Fruit fly (Drosophila melanogaster) whole organism, embryonic: ENCODE measurements around the gene snk.

Experiments used
- Bteb2 ChIP-seq: fragments of 200-800 bp; sonication (Bioruptor generic); optimal IDR thresholded peaks from 2 replicates; lab custom pipeline; 2016; ENCODE audit warnings: missing biosample characterization, missing genetic modification characterization
- CG10366 ChIP-seq: fragments of 200-800 bp; sonication (Bioruptor generic); IDR thresholded peaks from 2 replicates; pipeline ENCODE4 v1.3.6; 2022; ENCODE audit warnings: missing biosample characterization, missing genetic modification characterization
- CG10543 ChIP-seq: fragments of 200-800 bp; sonication (Bioruptor generic); optimal IDR thresholded peaks from 3 replicates; lab custom pipeline; 2017; ENCODE audit warnings: missing biosample characterization, mild to moderate bottlenecking, missing genetic modification characterization, moderate library complexity
- CG11093 ChIP-seq: fragments of 200-800 bp; sonication (Bioruptor generic); IDR thresholded peaks from 3 replicates; pipeline ENCODE4 v1.3.6; 2022; ENCODE audit warnings: missing biosample characterization, missing genetic modification characterization
- CG13287 ChIP-seq: fragments of 200-800 bp; sonication (Bioruptor generic); IDR thresholded peaks from 2 replicates; pipeline ENCODE4 v1.3.6; 2022; ENCODE audit warnings: missing biosample characterization, missing genetic modification characterization; ENCODE audit not compliant: partially characterized antibody
- CG13775 ChIP-seq: fragments of 200-800 bp; sonication (Bioruptor generic); optimal IDR thresholded peaks from 3 replicates; lab custom pipeline; 2017; ENCODE audit warnings: missing biosample characterization, mild to moderate bottlenecking, missing genetic modification characterization
- CG14965 ChIP-seq: fragments of 200-800 bp; sonication (Bioruptor generic); optimal IDR thresholded peaks from 2 replicates; lab custom pipeline; 2016; ENCODE audit warnings: missing biosample characterization, missing genetic modification characterization, borderline replicate concordance
- CG15073 ChIP-seq: fragments of 200-800 bp; sonication (Bioruptor generic); optimal IDR thresholded peaks from 2 replicates; lab custom pipeline; 2016; ENCODE audit warnings: missing biosample characterization, missing genetic modification characterization
- CG1603 ChIP-seq: fragments of 200-800 bp; sonication (Bioruptor generic); optimal IDR thresholded peaks from 2 replicates; lab custom pipeline; 2019; ENCODE audit warnings: missing biosample characterization, mild to moderate bottlenecking, missing genetic modification characterization, moderate library complexity
- CG16813 ChIP-seq: fragments of 200-800 bp; sonication (Bioruptor generic); IDR thresholded peaks from 3 replicates; pipeline ENCODE4 v1.3.6; 2022; ENCODE audit warnings: missing biosample characterization, missing genetic modification characterization; ENCODE audit not compliant: partially characterized antibody
- CG16863 ChIP-seq: fragments of 200-800 bp; sonication (Bioruptor generic); optimal IDR thresholded peaks from 3 replicates; lab custom pipeline; 2016; ENCODE audit warnings: missing biosample characterization, missing genetic modification characterization
- CG17361 ChIP-seq: fragments of 200-800 bp; sonication (Bioruptor generic); IDR thresholded peaks from 3 replicates; pipeline ENCODE4 v1.3.6; 2022; ENCODE audit warnings: missing biosample characterization, missing genetic modification characterization
- CG17612 ChIP-seq: fragments of 200-800 bp; sonication (Bioruptor generic); IDR thresholded peaks from 2 replicates; pipeline ENCODE4 v1.3.6; 2022; ENCODE audit warnings: missing biosample characterization, missing genetic modification characterization
- CG2120 ChIP-seq: fragments of 200-800 bp; sonication (Bioruptor generic); optimal IDR thresholded peaks from 3 replicates; lab custom pipeline; 2016; ENCODE audit warnings: missing biosample characterization, missing genetic modification characterization
- CG2199 ChIP-seq: fragments of 200-800 bp; sonication (Bioruptor generic); IDR thresholded peaks from 3 replicates; pipeline ENCODE4 v1.3.6; 2022; ENCODE audit warnings: missing biosample characterization, missing genetic modification characterization
- CG32772 ChIP-seq: fragments of 200-800 bp; sonication (Bioruptor generic); IDR thresholded peaks from 2 replicates; pipeline ENCODE4 v1.3.6; 2022; ENCODE audit warnings: missing biosample characterization, missing genetic modification characterization
- CG4404 ChIP-seq: fragments of 200-800 bp; sonication (Bioruptor generic); IDR thresholded peaks from 2 replicates; pipeline ENCODE4 v1.3.6; 2022; ENCODE audit warnings: missing biosample characterization, missing genetic modification characterization
- CG4730 ChIP-seq: fragments of 200-800 bp; sonication (Bioruptor generic); IDR thresholded peaks from 2 replicates; pipeline ENCODE4 v1.3.6; 2022; ENCODE audit warnings: missing biosample characterization, missing genetic modification characterization
- CG6689 ChIP-seq: fragments of 200-800 bp; sonication (Bioruptor generic); IDR thresholded peaks from 2 replicates; pipeline ENCODE4 v1.3.6; 2022; ENCODE audit warnings: missing biosample characterization, missing genetic modification characterization
- CG6791 ChIP-seq: fragments of 200-800 bp; sonication (Bioruptor generic); IDR thresholded peaks from 3 replicates; pipeline ENCODE4 v1.3.6; 2022; ENCODE audit warnings: missing biosample characterization, missing genetic modification characterization; ENCODE audit not compliant: partially characterized antibody
- CG7357 ChIP-seq: fragments of 200-800 bp; sonication (Bioruptor generic); IDR thresholded peaks from 3 replicates; pipeline ENCODE4 v1.3.6; 2022; ENCODE audit warnings: missing biosample characterization, missing genetic modification characterization
- CG9817 ChIP-seq: fragments of 200-800 bp; sonication (Bioruptor generic); optimal IDR thresholded peaks from 2 replicates; lab custom pipeline; 2018; ENCODE audit warnings: missing biosample characterization, mild to moderate bottlenecking, missing genetic modification characterization, moderate library complexity
- Dad ChIP-seq: fragments of 200-800 bp; sonication (Bioruptor generic); optimal IDR thresholded peaks from 3 replicates; lab custom pipeline; 2016; ENCODE audit warnings: missing biosample characterization, missing genetic modification characterization
- Doc2 ChIP-seq: fragments of 200-800 bp; sonication (Bioruptor generic); IDR thresholded peaks from 2 replicates; pipeline ENCODE4 v1.3.6; 2022; ENCODE audit warnings: missing biosample characterization, missing genetic modification characterization
- H2.0 ChIP-seq: fragments of 200-800 bp; sonication (Bioruptor generic); IDR thresholded peaks from 2 replicates; pipeline ENCODE4 v1.3.6; 2022; ENCODE audit warnings: missing biosample characterization, missing genetic modification characterization
- HLH3B ChIP-seq: fragments of 200-800 bp; sonication (Bioruptor generic); IDR thresholded peaks from 2 replicates; pipeline ENCODE4 v1.3.6; 2022; ENCODE audit warnings: missing biosample characterization, missing genetic modification characterization
- Mad ChIP-seq: fragments of 200-800 bp; sonication (Bioruptor generic); optimal IDR thresholded peaks from 2 replicates; lab custom pipeline; 2016; ENCODE audit warnings: missing biosample characterization, missing genetic modification characterization
- NFAT ChIP-seq: fragments of 200-800 bp; sonication (Bioruptor generic); IDR thresholded peaks from 2 replicates; pipeline ENCODE4 v1.3.6; 2022; ENCODE audit warnings: missing biosample characterization, missing genetic modification characterization
- Poxn ChIP-seq: fragments of 200-800 bp; sonication (Bioruptor generic); IDR thresholded peaks from 2 replicates; pipeline ENCODE4 v1.3.6; 2022; ENCODE audit warnings: missing biosample characterization, missing genetic modification characterization
- Rfx ChIP-seq: fragments of 200-800 bp; sonication (Bioruptor generic); IDR thresholded peaks from 2 replicates; pipeline ENCODE4 v1.3.6; 2022; ENCODE audit warnings: missing biosample characterization, missing genetic modification characterization
- Sin3A ChIP-seq: fragments of >200 bp; optimal IDR thresholded peaks from 2 replicates; lab custom pipeline; 2018
- Sry-β ChIP-seq: fragments of 200-800 bp; sonication (Bioruptor generic); optimal IDR thresholded peaks from 2 replicates; lab custom pipeline; 2018; ENCODE audit warnings: missing biosample characterization, mild to moderate bottlenecking, missing genetic modification characterization, moderate library complexity
- TFAM ChIP-seq: fragments of 200-800 bp; sonication (Bioruptor generic); optimal IDR thresholded peaks from 2 replicates; lab custom pipeline; 2017; ENCODE audit warnings: missing biosample characterization, missing genetic modification characterization, inconsistent platforms
- bigmax ChIP-seq: fragments of 200-800 bp; sonication (Bioruptor generic); optimal IDR thresholded peaks from 2 replicates; lab custom pipeline; 2018; ENCODE audit warnings: missing biosample characterization, mild to moderate bottlenecking, missing genetic modification characterization
- dpn ChIP-seq, 2 experiments: fragments of 200-800 bp; sonication (Bioruptor generic); optimal IDR thresholded peaks; 3 replicates each; lab custom pipeline; 2016; ENCODE audit warnings: missing biosample characterization in 2 of 2, missing genetic modification characterization in 2 of 2
- hth ChIP-seq: fragments of >200 bp; optimal IDR thresholded peaks from 2 replicates; lab custom pipeline; 2017; ENCODE audit warnings: inconsistent platforms
- jigr1 ChIP-seq: fragments of 200-800 bp; sonication (Bioruptor generic); IDR thresholded peaks from 3 replicates; pipeline ENCODE4 v1.3.6; 2022; ENCODE audit warnings: missing biosample characterization, missing genetic modification characterization
- maf-S ChIP-seq: fragments of 200-800 bp; sonication (Bioruptor generic); optimal IDR thresholded peaks from 2 replicates; lab custom pipeline; 2016; ENCODE audit warnings: missing biosample characterization, missing genetic modification characterization
- org-1 ChIP-seq: fragments of 200-800 bp; sonication (Bioruptor generic); optimal IDR thresholded peaks from 2 replicates; lab custom pipeline; 2017; ENCODE audit warnings: missing biosample characterization, missing genetic modification characterization
- otp ChIP-seq: fragments of 200-800 bp; sonication (Bioruptor generic); IDR thresholded peaks from 3 replicates; pipeline ENCODE4, ENCODE4 v1.3.6; 2022; ENCODE audit warnings: missing biosample characterization, missing genetic modification characterization
- phol ChIP-seq: fragments of 200-800 bp; sonication (Bioruptor generic); optimal IDR thresholded peaks from 3 replicates; lab custom pipeline; 2018; ENCODE audit warnings: missing biosample characterization, mild to moderate bottlenecking, missing genetic modification characterization, moderate library complexity
- pros ChIP-seq: fragments of 200-800 bp; sonication (Bioruptor generic); optimal IDR thresholded peaks from 3 replicates; lab custom pipeline; 2019; ENCODE audit warnings: missing biosample characterization, mild to moderate bottlenecking, missing genetic modification characterization, moderate library complexity
- pum ChIP-seq: fragments of 200-800 bp; sonication (Bioruptor generic); optimal IDR thresholded peaks from 2 replicates; lab custom pipeline; 2016; ENCODE audit warnings: missing biosample characterization, missing genetic modification characterization
- sens ChIP-seq: fragments of 200-800 bp; sonication (Bioruptor generic); peaks from one replicate; lab custom pipeline; 2016; ENCODE audit warnings: missing biosample characterization, missing genetic modification characterization
- trem ChIP-seq: fragments of 200-800 bp; optimal IDR thresholded peaks from 3 replicates; lab custom pipeline; 2019; ENCODE audit warnings: missing biosample characterization, mild to moderate bottlenecking, missing genetic modification characterization, moderate library complexity
- unpg ChIP-seq: fragments of 200-800 bp; sonication (Bioruptor generic); optimal IDR thresholded peaks from 3 replicates; lab custom pipeline; 2018; ENCODE audit warnings: missing biosample characterization, mild to moderate bottlenecking, missing genetic modification characterization, moderate library complexity

snk gene

DNA sequence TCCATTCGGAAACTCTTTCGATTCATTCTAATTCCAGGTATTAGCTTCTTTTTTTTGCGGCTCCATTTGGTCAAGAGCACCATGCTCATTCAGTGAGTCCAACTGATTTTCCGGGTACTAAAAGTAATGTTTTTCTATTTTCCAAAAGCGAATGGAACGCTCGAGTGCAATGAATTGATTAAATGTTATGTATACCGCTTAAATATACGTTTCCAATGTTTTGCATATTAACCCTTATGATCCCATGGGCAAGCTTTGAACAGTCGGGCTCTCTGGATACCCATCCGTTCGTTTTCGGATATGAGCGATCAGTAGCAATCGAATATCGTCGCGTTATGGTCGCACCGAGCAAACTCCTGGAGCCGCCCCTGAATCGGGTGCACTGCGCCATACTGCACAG is 4.9 kb upstream of the snk start, which contains the start of gene CG31157:
TSS of gene CG31157 (plus strand) at position 301 of the 400 bp plus-strand sequence.
- no peak for TF ChIP-seq HLH3B (GFP tag; lab: Robert Waterston, UW)
- TF ChIP-seq Doc2 = no peak
- TF ChIP-seq CG16863 (GFP tag; lab: Kevin White, UChicago) = no peak
- no peak for TF ChIP-seq otp (GFP tag; lab: Robert Waterston, UW)

DNA sequence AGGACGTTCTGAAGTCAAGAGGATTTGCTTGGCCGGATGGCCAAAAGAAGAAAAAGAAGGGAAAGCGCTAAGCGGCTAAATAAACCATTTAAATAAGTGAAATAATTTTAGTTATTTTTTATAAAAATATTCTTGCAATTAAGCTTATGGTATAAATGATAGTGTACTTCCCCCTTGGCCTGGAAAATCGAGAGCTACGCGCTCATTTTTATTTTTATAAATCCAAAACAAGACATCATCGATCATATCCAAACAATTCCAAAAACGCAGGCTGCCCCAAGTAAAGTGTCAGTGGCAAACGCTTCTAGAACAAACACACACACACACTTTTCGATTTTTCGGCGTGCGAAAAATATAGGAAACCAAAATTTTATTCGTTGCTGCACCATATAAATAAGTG is 1.9 kb upstream of the snk start, which contains the start of gene Hsc70-2:
TSS of gene Hsc70-2 (plus strand) at position 301 of the 400 bp plus-strand sequence.
- TF ChIP-seq CG6791 (GFP tag; lab: Robert Waterston, UW) (no peak), unpg (GFP tag; lab: Kevin White, UChicago) (no peak), pum (GFP tag; lab: Kevin White, UChicago) (no peak), jigr1 (GFP tag; lab: Robert Waterston, UW) (no peak), H2.0 (GFP tag; lab: Robert Waterston, UW) (no peak)

- TF ChIP-seq phol (tag; lab: Kevin White, UChicago) = no peak
- no peak for TF ChIP-seq hth
- no peak for TF ChIP-seq CG2120 (GFP tag; lab: Kevin White, UChicago)
- no peak for TF ChIP-seq CG32772 (GFP tag; lab: Robert Waterston, UW)
- TF ChIP-seq TFAM (GFP tag; lab: Kevin White, UChicago) = no peak
- TF ChIP-seq CG16813 (GFP tag; lab: Robert Waterston, UW) = no peak
- TF ChIP-seq CG2199 (GFP tag; lab: Robert Waterston, UW) = no peak
- no peak for TF ChIP-seq Bteb2
- no peak for TF ChIP-seq pros (GFP tag; lab: Kevin White, UChicago)
- no peak for TF ChIP-seq Sin3A
- no peak for TF ChIP-seq CG11093 (GFP tag; lab: Robert Waterston, UW)
- no peak for TF ChIP-seq bigmax
- TF ChIP-seq CG10366 = no peak
- no peak for TF ChIP-seq dpn (GFP tag; optimal IDR thresholded peaks at IDR 0.05; lab: Kevin White, UChicago)
- no peak for TF ChIP-seq CG13287
- TF ChIP-seq, all 482 proteins: peak for 0
Observed at dm6 chr3R:13043857-13044256, 1.3 kb upstream of the snk start, which contains the start of gene CG45122. Gene CG45122 (plus strand): TSS chr3R:13044157.

DNA sequence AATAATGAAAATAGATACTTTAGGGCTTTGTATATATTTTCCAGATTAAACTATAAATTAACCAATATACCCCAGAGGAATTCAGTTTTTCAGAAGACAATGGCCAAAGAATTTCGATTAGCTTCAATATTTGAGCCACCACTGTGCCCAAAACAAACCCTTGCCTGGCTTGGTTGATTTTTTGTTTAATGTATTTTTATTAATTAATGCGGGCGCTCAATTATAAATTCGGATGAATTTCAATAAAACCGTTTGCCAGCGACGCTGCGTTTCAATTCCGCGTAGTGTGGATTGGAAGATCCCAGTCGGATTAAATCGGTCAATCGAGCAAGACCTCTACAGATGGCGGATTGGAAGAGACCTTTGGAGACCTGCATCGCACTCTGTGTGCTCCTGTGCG is 820 bp downstream of the snk start, which contains the start of gene CG11670:
TSS of gene CG11670 (plus strand) at position 301 of the 400 bp plus-strand sequence.
- no peak for TF ChIP-seq Poxn (GFP tag; lab: Robert Waterston, UW)
- TF ChIP-seq NFAT (GFP tag; lab: Robert Waterston, UW) = no peak
- no peak for TF ChIP-seq CG10543 (GFP tag; lab: Kevin White, UChicago)
- no peak for TF ChIP-seq Bteb2
- no peak for TF ChIP-seq CG17361 (GFP tag; lab: Robert Waterston, UW)
- no peak for TF ChIP-seq CG14965 (GFP tag; lab: Kevin White, UChicago)
- TF ChIP-seq maf-S (GFP tag; lab: Kevin White, UChicago) = no peak
- peak; percentile 14 for TF ChIP-seq CG15073 (GFP tag; lab: Kevin White, UChicago)

- TF ChIP-seq CG4404 (GFP tag; lab: Robert Waterston, UW) (no peak), trem (no peak), Rfx (GFP tag; lab: Robert Waterston, UW) (peak; percentile 54; the same call in 1 of the 2 replicates), sens (peak; percentile 61), Mad (GFP tag; lab: Kevin White, UChicago) (no peak), CG9817 (no peak), CG13775 (GFP tag; lab: Kevin White, UChicago) (no peak), Sry-β (GFP tag; lab: Kevin White, UChicago) (no peak), Dad (GFP tag; lab: Kevin White, UChicago) (no peak), CG7357 (GFP tag; lab: Robert Waterston, UW) (no peak), CG4730 (GFP tag; lab: Robert Waterston, UW) (no peak; the same call in 1 of the 2 replicates), CG17612 (GFP tag; lab: Robert Waterston, UW) (no peak), Bteb2 (no peak), CG6689 (GFP tag; lab: Robert Waterston, UW) (0 out of 2 replicates have a peak, but pooled peaks have one; percentile 14), CG1603 (no peak), org-1 (no peak)
Observed at dm6 chr3R:13039037-13039583, 3.5 kb downstream of the snk start.
